Fruit fly (Drosophila melanogaster) whole organism, embryonic: ENCODE data around the gene CG15024.
A peak's percentile ranks its signal among the peaks of the same experiment; 100 is the strongest.

ENCODE experiments used
- Aef1 ChIP-seq: fragments of 200-800 bp; sonication (Bioruptor generic); IDR thresholded peaks from 3 replicates; pipeline ENCODE4 v1.3.6; 2022; ENCODE audit warnings: missing biosample characterization, missing genetic modification characterization
- CG10274 ChIP-seq: fragments of 200-800 bp; sonication (Bioruptor generic); optimal IDR thresholded peaks from 3 replicates; lab custom pipeline; 2017; ENCODE audit warnings: missing biosample characterization, mild to moderate bottlenecking, missing genetic modification characterization
- CG10431 ChIP-seq: fragments of 200-800 bp; sonication (Bioruptor generic); optimal IDR thresholded peaks from 3 replicates; lab custom pipeline; 2018; ENCODE audit warnings: missing biosample characterization, mild to moderate bottlenecking, missing genetic modification characterization
- CG10654 ChIP-seq: fragments of 200-800 bp; sonication (Bioruptor generic); optimal IDR thresholded peaks from 2 replicates; lab custom pipeline; 2016; ENCODE audit warnings: missing biosample characterization, missing genetic modification characterization
- CG10959 ChIP-seq: fragments of 200-800 bp; sonication (Bioruptor generic); IDR thresholded peaks from 2 replicates; pipeline ENCODE4 v1.3.6; 2022; ENCODE audit warnings: missing biosample characterization, missing genetic modification characterization
- CG11560 ChIP-seq: fragments of 200-800 bp; sonication (Bioruptor generic); IDR thresholded peaks from 3 replicates; pipeline ENCODE4 v1.3.6; 2022; ENCODE audit warnings: missing biosample characterization, missing genetic modification characterization
- CG11695 ChIP-seq: fragments of 200-800 bp; sonication (Bioruptor generic); IDR thresholded peaks from 3 replicates; pipeline ENCODE4 v1.3.6; 2022; ENCODE audit warnings: missing biosample characterization, missing genetic modification characterization
- CG13624 ChIP-seq: fragments of 200-800 bp; sonication (Bioruptor generic); optimal IDR thresholded peaks from 2 replicates; lab custom pipeline; 2016; ENCODE audit warnings: missing biosample characterization, missing genetic modification characterization
- CG15479 ChIP-seq: fragments of 200-800 bp; sonication (Bioruptor generic); optimal IDR thresholded peaks from 3 replicates; lab custom pipeline; 2019; ENCODE audit warnings: missing biosample characterization, mild to moderate bottlenecking, missing genetic modification characterization, moderate library complexity
- CG17385 ChIP-seq: fragments of 200-800 bp; sonication (Bioruptor generic); optimal IDR thresholded peaks from 3 replicates; lab custom pipeline; 2018; ENCODE audit warnings: missing biosample characterization, mild to moderate bottlenecking, missing genetic modification characterization
- CG1832 ChIP-seq: fragments of 200-800 bp; sonication (Bioruptor generic); optimal IDR thresholded peaks from 2 replicates; lab custom pipeline; 2017; ENCODE audit warnings: missing biosample characterization, mild to moderate bottlenecking, missing genetic modification characterization, inconsistent platforms
- CG3065 ChIP-seq: fragments of 200-800 bp; sonication (Bioruptor generic); optimal IDR thresholded peaks from 2 replicates; lab custom pipeline; 2016; ENCODE audit warnings: missing biosample characterization, missing genetic modification characterization
- CG32767 ChIP-seq: fragments of 200-800 bp; sonication (Bioruptor generic); IDR thresholded peaks from 2 replicates; pipeline ENCODE4 v1.3.6; 2022; ENCODE audit warnings: missing biosample characterization, missing genetic modification characterization
- CG4404 ChIP-seq: fragments of 200-800 bp; sonication (Bioruptor generic); IDR thresholded peaks from 2 replicates; pipeline ENCODE4 v1.3.6; 2022; ENCODE audit warnings: missing biosample characterization, missing genetic modification characterization
- CG6689 ChIP-seq: fragments of 200-800 bp; sonication (Bioruptor generic); IDR thresholded peaks from 2 replicates; pipeline ENCODE4 v1.3.6; 2022; ENCODE audit warnings: missing biosample characterization, missing genetic modification characterization
- CG6813 ChIP-seq: fragments of 200-800 bp; sonication (Bioruptor generic); optimal IDR thresholded peaks from 2 replicates; lab custom pipeline; 2017; ENCODE audit warnings: missing biosample characterization, missing genetic modification characterization, mild to moderate bottlenecking, moderate library complexity, missing genetic modification reagents
- CG8924 ChIP-seq: fragments of 200-800 bp; optimal IDR thresholded peaks from 3 replicates; lab custom pipeline; 2019; ENCODE audit warnings: missing biosample characterization, mild to moderate bottlenecking, missing genetic modification characterization, moderate library complexity
- CG9817 ChIP-seq: fragments of 200-800 bp; sonication (Bioruptor generic); optimal IDR thresholded peaks from 2 replicates; lab custom pipeline; 2018; ENCODE audit warnings: missing biosample characterization, mild to moderate bottlenecking, missing genetic modification characterization, moderate library complexity
- CG9932 ChIP-seq: fragments of 200-800 bp; sonication (Bioruptor generic); IDR thresholded peaks from 2 replicates; pipeline ENCODE4 v1.3.6; 2022; ENCODE audit warnings: missing biosample characterization, missing genetic modification characterization
- MBD-R2 ChIP-seq: fragments of 200-800 bp; sonication (Bioruptor generic); IDR thresholded peaks from 2 replicates; pipeline ENCODE4 v1.3.6; 2022; ENCODE audit warnings: missing biosample characterization, missing genetic modification characterization
- Max ChIP-seq: fragments of 200-800 bp; sonication (Bioruptor generic); optimal IDR thresholded peaks from 2 replicates; lab custom pipeline; 2016; ENCODE audit warnings: missing biosample characterization, mild to moderate bottlenecking, missing genetic modification characterization
- Med ChIP-seq: fragments of 200-800 bp; sonication (Bioruptor generic); peaks from one replicate; lab custom pipeline; 2016; ENCODE audit warnings: missing biosample characterization, missing genetic modification characterization, mild to moderate bottlenecking, inconsistent platforms, moderate library complexity
- Optix ChIP-seq: fragments of 200-800 bp; sonication (Bioruptor generic); IDR thresholded peaks from 3 replicates; pipeline ENCODE4 v1.3.6; 2022; ENCODE audit warnings: missing biosample characterization, missing genetic modification characterization
- Rfx ChIP-seq: fragments of 200-800 bp; sonication (Bioruptor generic); IDR thresholded peaks from 2 replicates; pipeline ENCODE4 v1.3.6; 2022; ENCODE audit warnings: missing biosample characterization, missing genetic modification characterization
- Sry-δ ChIP-seq: fragments of 200-800 bp; sonication (Bioruptor generic); optimal IDR thresholded peaks from 2 replicates; lab custom pipeline; 2016; ENCODE audit warnings: missing biosample characterization, missing genetic modification characterization
- Ssrp ChIP-seq: fragments of 200-800 bp; sonication (Bioruptor generic); optimal IDR thresholded peaks from 2 replicates; lab custom pipeline; 2018; ENCODE audit warnings: missing biosample characterization, mild to moderate bottlenecking, missing genetic modification characterization, moderate library complexity
- Xbp1 ChIP-seq: fragments of 200-800 bp; sonication (Bioruptor generic); optimal IDR thresholded peaks from 3 replicates; lab custom pipeline; 2016; ENCODE audit warnings: missing biosample characterization, mild to moderate bottlenecking, missing genetic modification characterization
- al ChIP-seq: fragments of 200-800 bp; sonication (Bioruptor generic); IDR thresholded peaks from 2 replicates; pipeline ENCODE4 v1.3.6; 2022; ENCODE audit warnings: missing biosample characterization, missing genetic modification characterization
- ase ChIP-seq: fragments of 200-800 bp; sonication (Bioruptor generic); IDR thresholded peaks from 3 replicates; pipeline ENCODE4 v1.3.6; 2022; ENCODE audit warnings: missing biosample characterization, missing genetic modification characterization
- corto ChIP-seq: fragments of 200-800 bp; sonication (Bioruptor generic); optimal IDR thresholded peaks from 2 replicates; lab custom pipeline; 2016; ENCODE audit warnings: missing biosample characterization, mild to moderate bottlenecking, missing genetic modification characterization, moderate library complexity
- crp ChIP-seq, 2 experiments: fragments of 200-800 bp; sonication (Bioruptor generic); optimal IDR thresholded peaks; 2 replicates in 1 of 2; 3 replicates in 1 of 2; lab custom pipeline; 2017; ENCODE audit warnings: missing biosample characterization in 2 of 2, missing genetic modification characterization in 2 of 2, mild to moderate bottlenecking in 1 of 2, moderate library complexity in 1 of 2
- dati ChIP-seq: fragments of 200-800 bp; sonication (Bioruptor generic); IDR thresholded peaks from 2 replicates; pipeline ENCODE4 v1.3.6; 2022; ENCODE audit warnings: missing biosample characterization, missing genetic modification characterization
- dimm ChIP-seq: fragments of 200-800 bp; sonication (Bioruptor generic); IDR thresholded peaks from 2 replicates; pipeline ENCODE4 v1.3.6; 2022; ENCODE audit warnings: missing biosample characterization, missing genetic modification characterization
- dysf ChIP-seq: fragments of 200-800 bp; sonication (Bioruptor generic); IDR thresholded peaks from 3 replicates; pipeline ENCODE4 v1.3.6; 2022; ENCODE audit warnings: missing biosample characterization, missing genetic modification characterization
- en ChIP-seq: fragments of 200-800 bp; sonication (Bioruptor generic); optimal IDR thresholded peaks from 2 replicates; lab custom pipeline; 2016; ENCODE audit warnings: missing biosample characterization, missing genetic modification characterization
- gsb-n ChIP-seq: fragments of 200-800 bp; sonication (Bioruptor generic); optimal IDR thresholded peaks from 3 replicates; lab custom pipeline; 2018; ENCODE audit warnings: missing biosample characterization, mild to moderate bottlenecking, missing genetic modification characterization
- lola ChIP-seq, 3 experiments: fragments of >200 bp in 2 of 3; fragments of 200-800 bp in 1 of 3; sonication (Bioruptor generic) in 1 of 3; optimal IDR thresholded peaks; 2 replicates each; lab custom pipeline; 2017 to 2019; ENCODE audit warnings: missing biosample characterization in 3 of 3, missing genetic modification characterization in 3 of 3, mild to moderate bottlenecking in 1 of 3, moderate library complexity in 1 of 3
- lov ChIP-seq, 2 experiments: fragments of 200-800 bp in 1 of 2; fragments of >200 bp in 1 of 2; sonication (Bioruptor generic) in 1 of 2; IDR thresholded peaks in 1 of 2; optimal IDR thresholded peaks in 1 of 2; 2 replicates in 1 of 2; 3 replicates in 1 of 2; pipeline versions ENCODE4 v1.3.6 to Lab custom; 2017 to 2022; ENCODE audit warnings: missing biosample characterization in 1 of 2, missing genetic modification characterization in 1 of 2
- mld ChIP-seq: fragments of 200-800 bp; sonication (Bioruptor generic); IDR thresholded peaks from 3 replicates; pipeline ENCODE4 v1.3.6; 2022; ENCODE audit warnings: missing biosample characterization, missing genetic modification characterization; ENCODE audit not compliant: partially characterized antibody
- org-1 ChIP-seq: fragments of 200-800 bp; sonication (Bioruptor generic); optimal IDR thresholded peaks from 2 replicates; lab custom pipeline; 2017; ENCODE audit warnings: missing biosample characterization, missing genetic modification characterization
- sens-2 ChIP-seq: fragments of 200-800 bp; sonication (Bioruptor generic); IDR thresholded peaks from 2 replicates; pipeline ENCODE4 v1.3.6; 2022; ENCODE audit warnings: missing biosample characterization, missing genetic modification characterization
- sima ChIP-seq: fragments of 200-800 bp; sonication (Bioruptor generic); optimal IDR thresholded peaks from 2 replicates; lab custom pipeline; 2016; ENCODE audit warnings: missing biosample characterization, missing genetic modification characterization
- slbo ChIP-seq: fragments of 200-800 bp; sonication (Bioruptor generic); IDR thresholded peaks from 2 replicates; pipeline ENCODE4 v1.3.6; 2022; ENCODE audit warnings: missing biosample characterization, missing genetic modification characterization
- tin ChIP-seq: fragments of 200-800 bp; sonication (Bioruptor generic); optimal IDR thresholded peaks from 3 replicates; lab custom pipeline; 2016; ENCODE audit warnings: missing biosample characterization, missing genetic modification characterization
- tio ChIP-seq: fragments of 200-800 bp; sonication (Bioruptor generic); optimal IDR thresholded peaks from 2 replicates; lab custom pipeline; 2017; ENCODE audit warnings: missing biosample characterization, missing genetic modification characterization, inconsistent platforms
- tna ChIP-seq: fragments of 200-800 bp; sonication (Bioruptor generic); IDR thresholded peaks from 2 replicates; pipeline ENCODE4 v1.3.6; 2022; ENCODE audit warnings: missing biosample characterization, missing genetic modification characterization; ENCODE audit not compliant: partially characterized antibody
- toy ChIP-seq: fragments of 200-800 bp; sonication (Bioruptor generic); IDR thresholded peaks from 2 replicates; pipeline ENCODE4 v1.3.6; 2022; ENCODE audit warnings: missing biosample characterization, missing genetic modification characterization
- tup ChIP-seq: fragments of 200-800 bp; sonication (Bioruptor generic); optimal IDR thresholded peaks from 2 replicates; lab custom pipeline; 2016; ENCODE audit warnings: missing biosample characterization, mild to moderate bottlenecking, missing genetic modification characterization, moderate library complexity
- twi ChIP-seq: fragments of 200-800 bp; optimal IDR thresholded peaks from 2 replicates; lab custom pipeline; 2019; ENCODE audit warnings: missing biosample characterization, mild to moderate bottlenecking, missing genetic modification characterization, moderate library complexity
- zfh2 ChIP-seq: fragments of 200-800 bp; sonication (Bioruptor generic); optimal IDR thresholded peaks from 2 replicates; lab custom pipeline; 2016; ENCODE audit warnings: missing biosample characterization, missing genetic modification characterization

Gene CG15024

dm6 chr3L:4480764-4481163 is 17.1 kb upstream of the CG15024 start (continued):
- TF ChIP-seq CG10654: no peak
- no peak for TF ChIP-seq CG8924
- TF ChIP-seq al (GFP tag; lab: Robert Waterston, UW): 0 out of 2 replicates have a peak, but pooled peaks have one; percentile 4
- TF ChIP-seq corto (GFP tag; lab: Kevin White, UChicago): no peak
- peak; percentile 44 for TF ChIP-seq Rfx
- TF ChIP-seq CG1832 (GFP tag; lab: Kevin White, UChicago): no peak
- no peak for TF ChIP-seq CG13624 (GFP tag; lab: Kevin White, UChicago)
- TF ChIP-seq CG9932 (GFP tag; lab: Robert Waterston, UW): peak; percentile 50; the same call in 1 of the 2 replicates
- no peak for TF ChIP-seq lov (optimal IDR thresholded peaks at IDR 0.05; lab: Kevin White, UChicago)
- no peak for TF ChIP-seq lov (GFP tag; IDR thresholded peaks at IDR 0.05; lab: Robert Waterston, UW)
- peak; percentile 65 for TF ChIP-seq CG10959 (GFP tag; lab: Robert Waterston, UW)
- TF ChIP-seq dati (GFP tag; lab: Robert Waterston, UW): no peak
- TF ChIP-seq CG9817 (tag; lab: Kevin White, UChicago): no peak
- peak; percentile 11 for TF ChIP-seq Med
- TF ChIP-seq CG6813 (GFP tag; lab: Kevin White, UChicago): no peak
- TF ChIP-seq tio: no peak
- no peak for TF ChIP-seq twi (tag; lab: Kevin White, UChicago)
- peak; percentile 46 for TF ChIP-seq slbo (GFP tag; lab: Robert Waterston, UW)
- no peak for TF ChIP-seq zfh2
- no peak for TF ChIP-seq Optix (GFP tag; lab: Robert Waterston, UW)
- TF ChIP-seq CG32767 (GFP tag; lab: Robert Waterston, UW): no peak
- 0 out of 3 replicates have a peak, but pooled peaks have one; percentile 10 for TF ChIP-seq Aef1
- no peak for TF ChIP-seq CG17385
- TF ChIP-seq Xbp1 (GFP tag; lab: Kevin White, UChicago): no peak
- TF ChIP-seq CG10274: no peak
- TF ChIP-seq mld (GFP tag; lab: Robert Waterston, UW): 0 out of 3 replicates have a peak, but pooled peaks have one; percentile 36
- 0 out of 3 replicates have a peak, but pooled peaks have one; percentile 4 for TF ChIP-seq ase (GFP tag; lab: Robert Waterston, UW)
- no peak for TF ChIP-seq CG11560 (tag; lab: Robert Waterston, UW)
- TF ChIP-seq sima (GFP tag; lab: Kevin White, UChicago): no peak
- TF ChIP-seq MBD-R2 (GFP tag; lab: Robert Waterston, UW): no peak
- TF ChIP-seq tna: no peak; the same call in 1 of the 2 replicates
- TF ChIP-seq en: no peak
- TF ChIP-seq tup (GFP tag; lab: Kevin White, UChicago): no peak
- TF ChIP-seq CG11695 (GFP tag; lab: Robert Waterston, UW): no peak
- no peak for TF ChIP-seq gsb-n
- TF ChIP-seq sens-2 (GFP tag; lab: Robert Waterston, UW): no peak
- TF ChIP-seq toy (GFP tag; lab: Robert Waterston, UW): no peak
- TF ChIP-seq dysf: 0 out of 3 replicates have a peak, but pooled peaks have one; percentile 25
- TF ChIP-seq org-1 (GFP tag; lab: Kevin White, UChicago): no peak
- TF ChIP-seq dimm: 0 out of 2 replicates have a peak, but pooled peaks have one; percentile 8
- no peak for TF ChIP-seq CG3065 (GFP tag; lab: Kevin White, UChicago)
- no peak for TF ChIP-seq Ssrp (tag; lab: Kevin White, UChicago)
- peak; percentile 35; the same call in 1 of the 2 replicates for TF ChIP-seq CG4404 (GFP tag; lab: Robert Waterston, UW)
- TF ChIP-seq Max (GFP tag; lab: Kevin White, UChicago): no peak
- TF ChIP-seq CG6689 (GFP tag; lab: Robert Waterston, UW): no peak
- no peak for TF ChIP-seq Sry-δ (GFP tag; lab: Kevin White, UChicago)
- TF ChIP-seq CG15479 (GFP tag; lab: Kevin White, UChicago): no peak
- TF ChIP-seq tin (GFP tag; lab: Kevin White, UChicago): no peak
- no peak for TF ChIP-seq lola (GFP tag; optimal IDR thresholded peaks at IDR 0.05; lab: Kevin White, UChicago)
- TF ChIP-seq crp (GFP tag; optimal IDR thresholded peaks at IDR 0.05; lab: Kevin White, UChicago): no peak
- TF ChIP-seq CG10431: no peak
